Fruit fly (Drosophila melanogaster) whole organism, embryonic: Measurements from ENCODE around the gene Nup107.
A peak's percentile ranks its signal among the peaks of the same experiment; 100 is the strongest.

Experiments
- B-H1 ChIP-seq: fragments of 200-800 bp; sonication (Bioruptor generic); IDR thresholded peaks from 3 replicates; pipeline ENCODE4 v1.3.6; 2022; ENCODE audit warnings: missing biosample characterization, missing genetic modification characterization
- CG11456 ChIP-seq: fragments of 200-800 bp; sonication (Bioruptor generic); IDR thresholded peaks from 3 replicates; pipeline ENCODE4 v1.3.6; 2022; ENCODE audit warnings: missing biosample characterization, missing genetic modification characterization
- CG11560 ChIP-seq: fragments of 200-800 bp; sonication (Bioruptor generic); IDR thresholded peaks from 3 replicates; pipeline ENCODE4 v1.3.6; 2022; ENCODE audit warnings: missing biosample characterization, missing genetic modification characterization
- CG12236 ChIP-seq: fragments of 200-800 bp; sonication (Bioruptor generic); optimal IDR thresholded peaks from 2 replicates; lab custom pipeline; 2016; ENCODE audit warnings: missing biosample characterization, missing genetic modification characterization
- CG13894 ChIP-seq: fragments of 200-800 bp; sonication (Bioruptor generic); optimal IDR thresholded peaks from 3 replicates; lab custom pipeline; 2018; ENCODE audit warnings: missing biosample characterization, mild to moderate bottlenecking, missing genetic modification characterization, moderate library complexity
- CG1602 ChIP-seq: fragments of 200-800 bp; sonication (Bioruptor generic); optimal IDR thresholded peaks from 3 replicates; lab custom pipeline; 2016; ENCODE audit warnings: missing biosample characterization, missing genetic modification characterization
- CG2199 ChIP-seq: fragments of 200-800 bp; sonication (Bioruptor generic); IDR thresholded peaks from 3 replicates; pipeline ENCODE4 v1.3.6; 2022; ENCODE audit warnings: missing biosample characterization, missing genetic modification characterization
- CG30431 ChIP-seq: fragments of 200-800 bp; sonication (Bioruptor generic); optimal IDR thresholded peaks from 2 replicates; lab custom pipeline; 2017; ENCODE audit warnings: missing biosample characterization, missing genetic modification characterization
- CG4730 ChIP-seq: fragments of 200-800 bp; sonication (Bioruptor generic); IDR thresholded peaks from 2 replicates; pipeline ENCODE4 v1.3.6; 2022; ENCODE audit warnings: missing biosample characterization, missing genetic modification characterization
- CG6683 ChIP-seq: fragments of 200-800 bp; sonication (Bioruptor generic); optimal IDR thresholded peaks from 2 replicates; lab custom pipeline; 2017; ENCODE audit warnings: missing biosample characterization, mild to moderate bottlenecking, missing genetic modification characterization, missing genetic modification reagents
- CG7556 ChIP-seq: fragments of 200-800 bp; sonication (Bioruptor generic); optimal IDR thresholded peaks from 2 replicates; lab custom pipeline; 2017; ENCODE audit warnings: missing biosample characterization, mild to moderate bottlenecking, missing genetic modification characterization
- CG8359 ChIP-seq: fragments of 200-800 bp; sonication (Bioruptor generic); optimal IDR thresholded peaks from 2 replicates; lab custom pipeline; 2017; ENCODE audit warnings: missing biosample characterization, mild to moderate bottlenecking, missing genetic modification characterization, borderline replicate concordance
- CG9437 ChIP-seq: fragments of 200-800 bp; sonication (Bioruptor generic); optimal IDR thresholded peaks from 2 replicates; lab custom pipeline; 2018; ENCODE audit warnings: missing biosample characterization, mild to moderate bottlenecking, missing genetic modification characterization
- CG9932 ChIP-seq: fragments of 200-800 bp; sonication (Bioruptor generic); IDR thresholded peaks from 2 replicates; pipeline ENCODE4 v1.3.6; 2022; ENCODE audit warnings: missing biosample characterization, missing genetic modification characterization
- Camta ChIP-seq: fragments of 200-800 bp; sonication (Bioruptor generic); optimal IDR thresholded peaks from 2 replicates; lab custom pipeline; 2016; ENCODE audit warnings: missing biosample characterization, missing genetic modification characterization
- D19A ChIP-seq: fragments of 200-800 bp; optimal IDR thresholded peaks from 3 replicates; lab custom pipeline; 2019; ENCODE audit warnings: missing biosample characterization, mild to moderate bottlenecking, missing genetic modification characterization, moderate library complexity
- Dll ChIP-seq: fragments of 200-800 bp; sonication (Bioruptor generic); IDR thresholded peaks from 4 replicates; pipeline ENCODE4 v1.3.6; 2022; ENCODE audit warnings: missing biosample characterization, missing genetic modification characterization; ENCODE audit not compliant: partially characterized antibody
- Doc2 ChIP-seq: fragments of 200-800 bp; sonication (Bioruptor generic); IDR thresholded peaks from 2 replicates; pipeline ENCODE4 v1.3.6; 2022; ENCODE audit warnings: missing biosample characterization, missing genetic modification characterization
- E2f1 ChIP-seq: fragments of 200-800 bp; sonication (Bioruptor generic); IDR thresholded peaks from 2 replicates; pipeline ENCODE4 v1.3.6; 2022; ENCODE audit warnings: missing biosample characterization, missing genetic modification characterization
- ERR ChIP-seq: fragments of 200-800 bp; sonication (Bioruptor generic); optimal IDR thresholded peaks from 2 replicates; lab custom pipeline; 2016; ENCODE audit warnings: missing biosample characterization, missing genetic modification characterization
- Gsc ChIP-seq: fragments of 200-800 bp; sonication (Bioruptor generic); IDR thresholded peaks from 2 replicates; pipeline ENCODE4 v1.3.6; 2022; ENCODE audit warnings: missing biosample characterization, missing genetic modification characterization
- HLH54F ChIP-seq: fragments of 200-800 bp; sonication (Bioruptor generic); optimal IDR thresholded peaks from 3 replicates; lab custom pipeline; 2016; ENCODE audit warnings: missing biosample characterization, missing genetic modification characterization
- HLHmδ ChIP-seq: fragments of 200-800 bp; sonication (Bioruptor generic); optimal IDR thresholded peaks from 2 replicates; lab custom pipeline; 2018; ENCODE audit warnings: missing biosample characterization, mild to moderate bottlenecking, missing genetic modification characterization, moderate library complexity
- Oaz ChIP-seq: fragments of 200-800 bp; sonication (Bioruptor generic); IDR thresholded peaks from 2 replicates; pipeline ENCODE4 v1.3.6; 2022; ENCODE audit warnings: missing biosample characterization, missing genetic modification characterization
- PHDP ChIP-seq: fragments of 200-800 bp; sonication (Bioruptor generic); optimal IDR thresholded peaks from 3 replicates; lab custom pipeline; 2018; ENCODE audit warnings: missing biosample characterization, mild to moderate bottlenecking, missing genetic modification characterization, moderate library complexity
- Rfx ChIP-seq: fragments of 200-800 bp; sonication (Bioruptor generic); IDR thresholded peaks from 2 replicates; pipeline ENCODE4 v1.3.6; 2022; ENCODE audit warnings: missing biosample characterization, missing genetic modification characterization
- Vsx1 ChIP-seq: fragments of 200-800 bp; sonication (Bioruptor generic); optimal IDR thresholded peaks from 2 replicates; lab custom pipeline; 2017; ENCODE audit warnings: missing biosample characterization, mild to moderate bottlenecking, missing genetic modification characterization, missing genetic modification reagents
- YL-1 ChIP-seq: fragments of 200-800 bp; sonication (Bioruptor generic); optimal IDR thresholded peaks from 3 replicates; lab custom pipeline; 2017; ENCODE audit warnings: missing biosample characterization, mild to moderate bottlenecking, missing genetic modification characterization
- al ChIP-seq: fragments of 200-800 bp; sonication (Bioruptor generic); IDR thresholded peaks from 2 replicates; pipeline ENCODE4 v1.3.6; 2022; ENCODE audit warnings: missing biosample characterization, missing genetic modification characterization
- ap ChIP-seq: fragments of 200-800 bp; sonication (Bioruptor generic); IDR thresholded peaks from 2 replicates; pipeline ENCODE4 v1.3.6; 2022; ENCODE audit warnings: missing biosample characterization, missing genetic modification characterization
- chm ChIP-seq: fragments of 200-800 bp; sonication (Bioruptor generic); IDR thresholded peaks from 2 replicates; pipeline ENCODE4 v1.3.6; 2022; ENCODE audit warnings: missing biosample characterization, missing genetic modification characterization
- croc ChIP-seq: fragments of 200-800 bp; sonication (Bioruptor generic); conservative IDR thresholded peaks from 3 replicates; pipeline ENCODE4 v1.3.6; 2022; ENCODE audit warnings: missing biosample characterization, missing genetic modification characterization
- da ChIP-seq: fragments of 200-800 bp; sonication (Bioruptor generic); optimal IDR thresholded peaks from 2 replicates; lab custom pipeline; 2016; ENCODE audit warnings: missing biosample characterization, missing genetic modification characterization
- fd96Cb ChIP-seq: fragments of 200-800 bp; sonication (Bioruptor generic); optimal IDR thresholded peaks from 2 replicates; lab custom pipeline; 2018; ENCODE audit warnings: missing biosample characterization, mild to moderate bottlenecking, missing genetic modification characterization, moderate library complexity
- hb ChIP-seq: fragments of 200-800 bp; sonication (Bioruptor generic); IDR thresholded peaks from 3 replicates; pipeline ENCODE4 v1.3.6; 2022; ENCODE audit warnings: missing biosample characterization, missing genetic modification characterization; ENCODE audit not compliant: partially characterized antibody
- ind ChIP-seq: fragments of 200-800 bp; sonication (Bioruptor generic); optimal IDR thresholded peaks from 3 replicates; lab custom pipeline; 2016; ENCODE audit warnings: missing biosample characterization, missing genetic modification characterization
- jing ChIP-seq: fragments of 200-800 bp; sonication (Bioruptor generic); optimal IDR thresholded peaks from 2 replicates; lab custom pipeline; 2018; ENCODE audit warnings: missing biosample characterization, mild to moderate bottlenecking, missing genetic modification characterization
- lmd ChIP-seq: fragments of 200-800 bp; sonication (Bioruptor generic); IDR thresholded peaks from 2 replicates; pipeline ENCODE4 v1.3.6; 2022; ENCODE audit warnings: missing biosample characterization, missing genetic modification characterization
- lov ChIP-seq, 2 experiments: fragments of 200-800 bp in 1 of 2; fragments of >200 bp in 1 of 2; sonication (Bioruptor generic) in 1 of 2; IDR thresholded peaks in 1 of 2; optimal IDR thresholded peaks in 1 of 2; 2 replicates in 1 of 2; 3 replicates in 1 of 2; pipeline versions ENCODE4 v1.3.6 to Lab custom; 2017 to 2022; ENCODE audit warnings: missing biosample characterization in 1 of 2, missing genetic modification characterization in 1 of 2
- mirr ChIP-seq: fragments of 200-800 bp; sonication (Bioruptor generic); optimal IDR thresholded peaks from 3 replicates; lab custom pipeline; 2018; ENCODE audit warnings: missing biosample characterization, mild to moderate bottlenecking, missing genetic modification characterization
- sim ChIP-seq: fragments of 200-800 bp; sonication (Bioruptor generic); IDR thresholded peaks from 2 replicates; pipeline ENCODE4 v1.3.6; 2022; ENCODE audit warnings: missing biosample characterization, missing genetic modification characterization
- sqz ChIP-seq: fragments of 200-800 bp; sonication (Bioruptor generic); optimal IDR thresholded peaks from 3 replicates; lab custom pipeline; 2018; ENCODE audit warnings: missing biosample characterization, mild to moderate bottlenecking, missing genetic modification characterization
- ssp ChIP-seq: fragments of 200-800 bp; sonication (Bioruptor generic); IDR thresholded peaks from 2 replicates; pipeline ENCODE4 v1.3.6; 2022; ENCODE audit warnings: missing biosample characterization, missing genetic modification characterization
- trem ChIP-seq: fragments of 200-800 bp; optimal IDR thresholded peaks from 3 replicates; lab custom pipeline; 2019; ENCODE audit warnings: missing biosample characterization, mild to moderate bottlenecking, missing genetic modification characterization, moderate library complexity
- trh ChIP-seq: fragments of 200-800 bp; sonication (Bioruptor generic); optimal IDR thresholded peaks from 2 replicates; lab custom pipeline; 2016; ENCODE audit warnings: missing biosample characterization, missing genetic modification characterization
- twi ChIP-seq: fragments of 200-800 bp; optimal IDR thresholded peaks from 2 replicates; lab custom pipeline; 2019; ENCODE audit warnings: missing biosample characterization, mild to moderate bottlenecking, missing genetic modification characterization, moderate library complexity
- unpg ChIP-seq: fragments of 200-800 bp; sonication (Bioruptor generic); optimal IDR thresholded peaks from 3 replicates; lab custom pipeline; 2018; ENCODE audit warnings: missing biosample characterization, mild to moderate bottlenecking, missing genetic modification characterization, moderate library complexity
- vfl ChIP-seq: fragments of 200-800 bp; sonication (Bioruptor generic); optimal IDR thresholded peaks from 2 replicates; lab custom pipeline; 2016; ENCODE audit warnings: missing biosample characterization, missing genetic modification characterization
- vnd ChIP-seq: fragments of 200-800 bp; sonication (Bioruptor generic); IDR thresholded peaks from 3 replicates; pipeline ENCODE4 v1.3.6; 2022; ENCODE audit warnings: missing biosample characterization, missing genetic modification characterization; ENCODE audit not compliant: partially characterized antibody
- vvl ChIP-seq: fragments of 200-800 bp; sonication (Bioruptor generic); IDR thresholded peaks from 2 replicates; pipeline ENCODE4 v1.3.6; 2022; ENCODE audit warnings: missing biosample characterization, missing genetic modification characterization
- wek ChIP-seq: fragments of 200-800 bp; sonication (Bioruptor generic); optimal IDR thresholded peaks from 3 replicates; lab custom pipeline; 2018; ENCODE audit warnings: missing biosample characterization, mild to moderate bottlenecking, missing genetic modification characterization, moderate library complexity
- zen2 ChIP-seq: fragments of 200-800 bp; sonication (Bioruptor generic); IDR thresholded peaks from 3 replicates; pipeline ENCODE4 v1.3.6; 2022; ENCODE audit warnings: missing biosample characterization, missing genetic modification characterization; ENCODE audit not compliant: partially characterized antibody

Nup107 gene

DNA sequence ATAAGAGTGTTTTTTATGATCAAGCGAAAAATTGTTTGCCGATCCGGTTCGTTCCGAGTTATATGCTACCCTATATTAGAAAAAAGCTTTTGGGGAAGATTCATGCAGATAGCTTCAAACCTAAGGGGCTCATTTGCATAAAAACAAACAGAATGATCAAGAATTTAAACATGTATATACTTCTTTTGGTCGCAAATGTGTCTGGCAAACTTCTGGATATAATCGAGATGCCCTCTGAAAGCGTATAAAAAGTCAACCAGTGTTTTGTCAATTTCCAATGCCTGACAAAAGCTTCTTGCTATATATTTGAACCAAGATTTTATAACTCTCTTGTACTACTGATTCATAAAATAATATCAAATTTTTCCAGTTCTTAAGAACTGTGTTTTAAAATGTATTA is 50.2 kb downstream of the Nup107 start (continued):
- peak; percentile 74 for TF ChIP-seq CG13894 (tag; lab: Kevin White, UChicago)
- TF ChIP-seq wek (GFP tag; lab: Kevin White, UChicago) = no peak
- TF ChIP-seq CG9932 = peak; percentile 67
- TF ChIP-seq ssp (GFP tag; lab: Robert Waterston, UW) = no peak
- no peak for TF ChIP-seq Vsx1
- TF ChIP-seq sqz (GFP tag; lab: Kevin White, UChicago) = no peak
- no peak for TF ChIP-seq CG11560 (tag; lab: Robert Waterston, UW)
- TF ChIP-seq twi (tag; lab: Kevin White, UChicago) = no peak
- no peak for TF ChIP-seq PHDP (tag; lab: Kevin White, UChicago)
- TF ChIP-seq CG30431 = no peak
- no peak for TF ChIP-seq hb (GFP tag; lab: Robert Waterston, UW)
- TF ChIP-seq croc (GFP tag; lab: Robert Waterston, UW) = no peak
- TF ChIP-seq chm (GFP tag; lab: Robert Waterston, UW) = no peak
- no peak for TF ChIP-seq CG1602 (GFP tag; lab: Kevin White, UChicago)
- no peak for TF ChIP-seq vfl (GFP tag; lab: Kevin White, UChicago)
- TF ChIP-seq vvl (GFP tag; lab: Robert Waterston, UW) = peak; percentile 72
- no peak for TF ChIP-seq ap
- TF ChIP-seq HLH54F (GFP tag; lab: Kevin White, UChicago) = no peak
- no peak for TF ChIP-seq HLHmδ (GFP tag; lab: Kevin White, UChicago)
- peak; percentile 4 for TF ChIP-seq fd96Cb (tag; lab: Kevin White, UChicago)
- no peak for TF ChIP-seq al (GFP tag; lab: Robert Waterston, UW)
- TF ChIP-seq Oaz (GFP tag; lab: Robert Waterston, UW) = no peak
- TF ChIP-seq Doc2 (GFP tag; lab: Robert Waterston, UW) = no peak
- no peak for TF ChIP-seq Camta (GFP tag; lab: Kevin White, UChicago)
- no peak for TF ChIP-seq sim (GFP tag; lab: Robert Waterston, UW)
- no peak for TF ChIP-seq lov (optimal IDR thresholded peaks at IDR 0.05; lab: Kevin White, UChicago)
- no peak for TF ChIP-seq lov (GFP tag; IDR thresholded peaks at IDR 0.05; lab: Robert Waterston, UW)
- TF ChIP-seq jing = no peak
- no peak for TF ChIP-seq CG11456 (GFP tag; lab: Robert Waterston, UW)
- TF ChIP-seq CG12236 (GFP tag; lab: Kevin White, UChicago) = no peak
- no peak for TF ChIP-seq CG8359 (GFP tag; lab: Kevin White, UChicago)
- TF ChIP-seq mirr (GFP tag; lab: Kevin White, UChicago) = no peak
- peak; percentile 14; the same call in 1 of the 2 replicates for TF ChIP-seq lmd
- TF ChIP-seq D19A = peak; percentile 60
- no peak for TF ChIP-seq trh (GFP tag; lab: Kevin White, UChicago)
- TF ChIP-seq Gsc (GFP tag; lab: Robert Waterston, UW) = no peak
- no peak for TF ChIP-seq B-H1
- TF ChIP-seq CG6683 = no peak
- TF ChIP-seq ind (GFP tag; lab: Kevin White, UChicago) = peak; percentile 20
- TF ChIP-seq CG2199 (GFP tag; lab: Robert Waterston, UW) = no peak
- peak; percentile 23 for TF ChIP-seq CG9437
- TF ChIP-seq CG7556 (GFP tag; lab: Kevin White, UChicago) = no peak
- TF ChIP-seq Rfx (GFP tag; lab: Robert Waterston, UW) = peak; percentile 27; the same call in 1 of the 2 replicates
- TF ChIP-seq CG4730 (GFP tag; lab: Robert Waterston, UW) = no peak
- 0 out of 3 replicates have a peak, but pooled peaks have one; percentile 29 for TF ChIP-seq vnd
- no peak for TF ChIP-seq ERR (GFP tag; lab: Kevin White, UChicago)
- TF ChIP-seq unpg (GFP tag; lab: Kevin White, UChicago) = no peak
- TF ChIP-seq E2f1 (GFP tag; lab: Robert Waterston, UW) = no peak
- TF ChIP-seq YL-1 (GFP tag; lab: Kevin White, UChicago) = no peak
- TF ChIP-seq zen2 (GFP tag; lab: Robert Waterston, UW) = no peak
- no peak for TF ChIP-seq Dll (GFP tag; lab: Robert Waterston, UW)
- no peak for TF ChIP-seq trem (tag; lab: Kevin White, UChicago)
- TF ChIP-seq da (GFP tag; lab: Kevin White, UChicago) = no peak
